Fruit fly (Drosophila melanogaster) whole organism, wandering third instar larva: Measurements from ENCODE around the gene CG31099.

Source experiments
- CG9705 ChIP-seq: fragments of 200-800 bp; sonication (Bioruptor generic); optimal IDR thresholded peaks from 2 replicates; lab custom pipeline; 2018; ENCODE audit warnings: missing biosample characterization, mild to moderate bottlenecking, missing genetic modification characterization
- CrebA ChIP-seq: fragments of 200-800 bp; sonication (Bioruptor generic); optimal IDR thresholded peaks from 2 replicates; lab custom pipeline; 2016; ENCODE audit warnings: missing biosample characterization, mild to moderate bottlenecking, missing genetic modification characterization, borderline replicate concordance
- HLH106 ChIP-seq: fragments of 200-800 bp; optimal IDR thresholded peaks from 3 replicates; lab custom pipeline; 2019; ENCODE audit warnings: missing biosample characterization, mild to moderate bottlenecking, missing genetic modification characterization, moderate library complexity
- Sp1 ChIP-seq: fragments of 200-800 bp; sonication (Bioruptor generic); optimal IDR thresholded peaks from 3 replicates; lab custom pipeline; 2019; ENCODE audit warnings: missing biosample characterization, mild to moderate bottlenecking, missing genetic modification characterization, moderate library complexity
- br ChIP-seq: fragments of 200-800 bp; sonication (Bioruptor generic); optimal IDR thresholded peaks from 2 replicates; lab custom pipeline; 2016; ENCODE audit warnings: missing biosample characterization, missing genetic modification characterization
- lola ChIP-seq: fragments of >200 bp; optimal IDR thresholded peaks from 2 replicates; lab custom pipeline; 2017; ENCODE audit warnings: missing biosample characterization, missing genetic modification characterization
- sage ChIP-seq: fragments of 200-800 bp; sonication (Bioruptor generic); optimal IDR thresholded peaks from 2 replicates; lab custom pipeline; 2016; ENCODE audit warnings: missing biosample characterization, mild to moderate bottlenecking, missing genetic modification characterization

DNA sequence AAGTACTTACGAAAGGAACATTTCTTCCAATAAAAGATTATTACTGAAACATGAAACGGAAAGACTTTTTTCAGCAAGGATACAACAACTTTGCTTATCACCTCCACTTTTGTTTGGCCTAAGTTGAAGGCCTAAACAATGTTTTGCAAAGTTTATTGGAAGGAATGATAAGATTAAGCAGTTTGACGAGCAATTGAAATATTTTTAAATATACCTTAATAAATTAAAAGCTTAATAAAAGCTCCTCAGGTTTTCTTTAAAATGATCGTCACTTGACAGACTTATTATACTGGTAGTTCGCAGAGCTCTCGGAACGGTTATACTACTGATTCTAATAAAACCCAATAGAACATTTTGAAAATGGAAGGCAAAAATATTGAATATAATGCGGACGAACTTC is 25.6 kb downstream of the CG31099 start, which contains the start of gene CG31104:
- TF ChIP-seq HLH106 = no peak
- TF ChIP-seq lola (GFP tag; lab: Kevin White, UChicago) = no peak
- TF ChIP-seq CG9705 (GFP tag; lab: Kevin White, UChicago) = no peak
- TF ChIP-seq CrebA (GFP tag; lab: Kevin White, UChicago) = no peak
- no peak for TF ChIP-seq br (GFP tag; lab: Kevin White, UChicago)
- TF ChIP-seq sage (GFP tag; lab: Kevin White, UChicago) = no peak
- TF ChIP-seq Sp1 (GFP tag; lab: Kevin White, UChicago) = no peak
